Fruit fly (Drosophila melanogaster) whole organism, embryonic: Measurements from ENCODE around the gene Arpc2.
"Not testable (repeated sequence)": the region's sequence is repeated elsewhere in the genome, so short reads cannot be mapped to it uniquely, and the experiment has no call there.

Experiments used
- Aef1 ChIP-seq: fragments of 200-800 bp; sonication (Bioruptor generic); IDR thresholded peaks from 3 replicates; pipeline ENCODE4 v1.3.6; 2022; ENCODE audit warnings: missing biosample characterization, missing genetic modification characterization
- CG10321 ChIP-seq: fragments of 200-800 bp; sonication (Bioruptor generic); IDR thresholded peaks from 2 replicates; pipeline ENCODE4 v1.3.6; 2022; ENCODE audit warnings: missing biosample characterization, missing genetic modification characterization
- CG12769 ChIP-seq: fragments of 200-800 bp; sonication (Bioruptor generic); optimal IDR thresholded peaks from 2 replicates; lab custom pipeline; 2019; ENCODE audit warnings: missing biosample characterization, mild to moderate bottlenecking, missing genetic modification characterization, moderate library complexity
- CG13123 ChIP-seq: fragments of 200-800 bp; sonication (Bioruptor generic); optimal IDR thresholded peaks from 2 replicates; lab custom pipeline; 2016; ENCODE audit warnings: missing biosample characterization, missing genetic modification characterization
- CG15601 ChIP-seq: fragments of 200-800 bp; sonication (Bioruptor generic); optimal IDR thresholded peaks from 3 replicates; lab custom pipeline; 2019; ENCODE audit warnings: missing biosample characterization, mild to moderate bottlenecking, missing genetic modification characterization, moderate library complexity
- CG17385 ChIP-seq: fragments of 200-800 bp; sonication (Bioruptor generic); optimal IDR thresholded peaks from 3 replicates; lab custom pipeline; 2018; ENCODE audit warnings: missing biosample characterization, mild to moderate bottlenecking, missing genetic modification characterization
- CG2129 ChIP-seq: fragments of 200-800 bp; sonication (Bioruptor generic); IDR thresholded peaks from 2 replicates; pipeline ENCODE4 v1.3.6; 2022; ENCODE audit warnings: missing biosample characterization, missing genetic modification characterization; ENCODE audit not compliant: partially characterized antibody
- CG2889 ChIP-seq: fragments of 200-800 bp; sonication (Bioruptor generic); IDR thresholded peaks from 3 replicates; pipeline ENCODE4 v1.3.6; 2022; ENCODE audit warnings: missing biosample characterization, missing genetic modification characterization
- CG32772 ChIP-seq: fragments of 200-800 bp; sonication (Bioruptor generic); IDR thresholded peaks from 2 replicates; pipeline ENCODE4 v1.3.6; 2022; ENCODE audit warnings: missing biosample characterization, missing genetic modification characterization
- CG8359 ChIP-seq: fragments of 200-800 bp; sonication (Bioruptor generic); optimal IDR thresholded peaks from 2 replicates; lab custom pipeline; 2017; ENCODE audit warnings: missing biosample characterization, mild to moderate bottlenecking, missing genetic modification characterization, borderline replicate concordance
- CG8478 ChIP-seq: fragments of >200 bp; optimal IDR thresholded peaks from 2 replicates; lab custom pipeline; 2018
- CG9215 ChIP-seq: fragments of 200-800 bp; sonication (Bioruptor generic); IDR thresholded peaks from 2 replicates; pipeline ENCODE4 v1.3.6; 2022; ENCODE audit warnings: missing biosample characterization, missing genetic modification characterization
- CTCF ChIP-seq: fragments of 200-800 bp; sonication (Bioruptor generic); optimal IDR thresholded peaks from 2 replicates; lab custom pipeline; 2017; ENCODE audit warnings: missing biosample characterization, mild to moderate bottlenecking, missing genetic modification characterization, moderate library complexity
- CkIIα-i1 ChIP-seq: fragments of 200-800 bp; sonication (Bioruptor generic); IDR thresholded peaks from 2 replicates; pipeline ENCODE4 v1.3.6; 2022; ENCODE audit warnings: missing biosample characterization, missing genetic modification characterization
- Dfd ChIP-seq, 2 experiments: fragments of >200 bp; optimal IDR thresholded peaks; 2 replicates each; lab custom pipeline; 2017; ENCODE audit warnings: missing biosample characterization in 2 of 2, missing genetic modification characterization in 2 of 2
- Drgx ChIP-seq: fragments of 200-800 bp; sonication (Bioruptor generic); IDR thresholded peaks from 2 replicates; pipeline ENCODE4 v1.3.6; 2022; ENCODE audit warnings: missing biosample characterization, missing genetic modification characterization
- Ets65A ChIP-seq: fragments of 200-800 bp; sonication (Bioruptor generic); peaks from one replicate; lab custom pipeline; 2016; ENCODE audit warnings: missing biosample characterization, missing genetic modification characterization
- Ets97D ChIP-seq: fragments of 200-800 bp; sonication (Bioruptor generic); optimal IDR thresholded peaks from 3 replicates; lab custom pipeline; 2016; ENCODE audit warnings: missing biosample characterization, missing genetic modification characterization
- Opbp ChIP-seq: fragments of 200-800 bp; sonication (Bioruptor generic); IDR thresholded peaks from 3 replicates; pipeline ENCODE4 v1.3.6; 2022; ENCODE audit warnings: missing biosample characterization, missing genetic modification characterization; ENCODE audit not compliant: partially characterized antibody
- Pdp1 ChIP-seq, 2 experiments: fragments of 200-800 bp; sonication (Bioruptor generic); optimal IDR thresholded peaks; 3 replicates each; lab custom pipeline; 2016; ENCODE audit warnings: missing biosample characterization in 2 of 2, missing genetic modification characterization in 2 of 2, mild to moderate bottlenecking in 1 of 2, moderate library complexity in 1 of 2
- Vsx1 ChIP-seq: fragments of 200-800 bp; sonication (Bioruptor generic); optimal IDR thresholded peaks from 2 replicates; lab custom pipeline; 2017; ENCODE audit warnings: missing biosample characterization, mild to moderate bottlenecking, missing genetic modification characterization, missing genetic modification reagents
- amos ChIP-seq: fragments of 200-800 bp; sonication (Bioruptor generic); IDR thresholded peaks from 2 replicates; pipeline ENCODE4 v1.3.6; 2022; ENCODE audit warnings: missing biosample characterization, missing genetic modification characterization; ENCODE audit not compliant: partially characterized antibody
- ase ChIP-seq: fragments of 200-800 bp; sonication (Bioruptor generic); IDR thresholded peaks from 3 replicates; pipeline ENCODE4 v1.3.6; 2022; ENCODE audit warnings: missing biosample characterization, missing genetic modification characterization
- bsh ChIP-seq, 2 experiments: fragments of 200-800 bp; sonication (Bioruptor generic); optimal IDR thresholded peaks; 2 replicates each; lab custom pipeline; 2017 to 2018; ENCODE audit warnings: mild to moderate bottlenecking in 2 of 2, missing biosample characterization in 2 of 2, missing genetic modification characterization in 2 of 2, moderate library complexity in 1 of 2
- cg ChIP-seq: fragments of 200-800 bp; sonication (Bioruptor generic); optimal IDR thresholded peaks from 3 replicates; lab custom pipeline; 2019; ENCODE audit warnings: missing biosample characterization, mild to moderate bottlenecking, missing genetic modification characterization, moderate library complexity
- crc ChIP-seq: fragments of 200-800 bp; sonication (Bioruptor generic); optimal IDR thresholded peaks from 2 replicates; lab custom pipeline; 2016; ENCODE audit warnings: missing biosample characterization, missing genetic modification characterization
- fd64A ChIP-seq: fragments of 200-800 bp; sonication (Bioruptor generic); optimal IDR thresholded peaks from 3 replicates; lab custom pipeline; 2018; ENCODE audit warnings: missing biosample characterization, mild to moderate bottlenecking, missing genetic modification characterization
- jing ChIP-seq: fragments of 200-800 bp; sonication (Bioruptor generic); optimal IDR thresholded peaks from 2 replicates; lab custom pipeline; 2018; ENCODE audit warnings: missing biosample characterization, mild to moderate bottlenecking, missing genetic modification characterization
- ro ChIP-seq: fragments of 200-800 bp; sonication (Bioruptor generic); IDR thresholded peaks from 2 replicates; pipeline ENCODE4 v1.3.6; 2022; ENCODE audit warnings: missing biosample characterization, missing genetic modification characterization
- run ChIP-seq: fragments of 200-800 bp; sonication (Bioruptor generic); optimal IDR thresholded peaks from 3 replicates; lab custom pipeline; 2018; ENCODE audit warnings: missing biosample characterization, mild to moderate bottlenecking, missing genetic modification characterization
- salm ChIP-seq: fragments of 200-800 bp; sonication (Bioruptor generic); optimal IDR thresholded peaks from 2 replicates; lab custom pipeline; 2018; ENCODE audit warnings: missing biosample characterization, mild to moderate bottlenecking, missing genetic modification characterization
- ttk ChIP-seq: fragments of 200-800 bp; sonication (Bioruptor generic); IDR thresholded peaks from 2 replicates; pipeline ENCODE4 v2.1.2; 2022; ENCODE audit warnings: missing biosample characterization, missing genetic modification characterization
- vfl ChIP-seq: fragments of 200-800 bp; sonication (Bioruptor generic); optimal IDR thresholded peaks from 2 replicates; lab custom pipeline; 2016; ENCODE audit warnings: missing biosample characterization, missing genetic modification characterization

Gene Arpc2

dm6 chr2L:20431210-20431609 lies 14.4 kb downstream of the Arpc2 start (continued):
- peak in 1 of 2 experiments; percentile 5 for TF ChIP-seq bsh (GFP tag; optimal IDR thresholded peaks at IDR 0.05; lab: Kevin White, UChicago)
- TF ChIP-seq amos (GFP tag; lab: Robert Waterston, UW) = no peak
- TF ChIP-seq Pdp1 (GFP tag; optimal IDR thresholded peaks at IDR 0.05; lab: Kevin White, UChicago) = no peak
- TF ChIP-seq crc = no peak

- TF ChIP-seq Drgx (GFP tag; lab: Robert Waterston, UW) (peak; percentile 30; the same call in 1 of the 2 replicates), Vsx1 (GFP tag; lab: Kevin White, UChicago) (no peak)
Observed at dm6 chr2L:20434779-20435178, 17.9 kb downstream of the Arpc2 start.

dm6 chr2L:20435199-20435598 lies 18.3 kb downstream of the Arpc2 start:
- TF ChIP-seq Aef1 (GFP tag; lab: Robert Waterston, UW) (no peak), ase (GFP tag; lab: Robert Waterston, UW) (no peak), CG2889 (no peak), Opbp (no peak), CG32772 (GFP tag; lab: Robert Waterston, UW) (no peak)

dm6 chr2L:20437873-20438272 lies 21.0 kb downstream of the Arpc2 start:
- no peak for TF ChIP-seq CG17385 (GFP tag; lab: Kevin White, UChicago)
- no peak for TF ChIP-seq CG2129 (GFP tag; lab: Robert Waterston, UW)
- no peak for TF ChIP-seq jing
- no peak for TF ChIP-seq CG9215 (GFP tag; lab: Robert Waterston, UW)
- peak; percentile 76 for TF ChIP-seq CTCF (GFP tag; lab: Kevin White, UChicago)
- TF ChIP-seq ttk (GFP tag; lab: Robert Waterston, UW) = no peak
- TF ChIP-seq ro (GFP tag; lab: Robert Waterston, UW) = no peak

DNA sequence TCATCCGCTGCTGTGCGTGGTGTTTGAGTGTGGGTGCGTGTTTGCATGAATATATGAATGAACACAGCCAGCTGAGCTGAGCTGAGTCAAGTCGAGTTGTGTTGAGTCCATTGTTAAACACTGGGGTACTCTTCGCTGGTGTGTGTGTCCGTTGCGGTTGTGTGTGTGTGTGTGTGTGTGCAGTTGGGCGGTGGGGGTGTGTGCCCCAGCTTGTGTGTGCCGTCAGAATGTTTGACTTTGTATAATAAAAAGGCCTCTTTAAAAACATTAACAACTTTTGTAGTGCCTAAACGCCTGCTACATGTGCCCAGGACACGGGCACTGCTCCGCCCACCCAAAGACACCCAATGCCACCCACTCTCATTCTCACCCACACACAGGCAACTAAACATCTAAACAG lies 21.6 kb downstream of the Arpc2 start:
- TF ChIP-seq CG13123 (GFP tag; lab: Kevin White, UChicago) (no peak), cg (GFP tag; lab: Kevin White, UChicago) (peak; percentile 15), CG8478 (lab: Kevin White, UChicago) (peak; percentile 2), Ets65A (GFP tag; lab: Kevin White, UChicago) (peak; percentile 79), fd64A (GFP tag; lab: Kevin White, UChicago) (no peak), CG10321 (GFP tag; lab: Robert Waterston, UW) (no peak), CG8359 (no peak), Dfd (GFP tag; optimal IDR thresholded peaks at IDR 0.05; lab: Kevin White, UChicago) (peak in 1 of 2 experiments; percentile 65), CG15601 (tag; lab: Kevin White, UChicago) (no peak)

- not testable (repeated sequence) for TF ChIP-seq Ets97D; run; salm (tag; lab: Kevin White, UChicago)
Observed at dm6 chr2L:20449864-20450263, 33.0 kb downstream of the Arpc2 start, which contains the start of the genes CG31683 and CG31687. Gene CG31683, minus strand, starts transcription at chr2L:20449964. Gene CG31687, plus strand, starts transcription at chr2L:20450225.

- not testable (repeated sequence) for TF ChIP-seq vfl (GFP tag; lab: Kevin White, UChicago); CkIIα-i1 (GFP tag; lab: Robert Waterston, UW); CG12769
Observed at dm6 chr2L:20458975-20459374, 42.1 kb downstream of the Arpc2 start, which contains the start of the genes CG18858 and Cdc23. Gene CG18858, minus strand, starts transcription at chr2L:20459075. Gene Cdc23, plus strand, starts transcription at chr2L:20459342.
